Worm (Caenorhabditis elegans): ENCODE data around the gene aat-8.

- no peak for TF ChIP-seq dmd-4 (tag; optimal IDR thresholded peaks at IDR 0.05; ENCODE audit: borderline replicate concordance)
- no peak for TF ChIP-seq ztf-16 (tag; optimal IDR thresholded peaks at IDR 0.05)
- no peak for TF ChIP-seq nfya-1 (tag; optimal IDR thresholded peaks at IDR 0.05)
- no peak for TF ChIP-seq ceh-45 (GFP tag; IDR thresholded peaks at IDR 0.05)
- TF ChIP-seq ceh-22 (tag; optimal IDR thresholded peaks at IDR 0.05), result no peak
- no peak for TF ChIP-seq pha-4 (tag; optimal IDR thresholded peaks at IDR 0.05)
- TF ChIP-seq hlh-30 (tag; optimal IDR thresholded peaks at IDR 0.05; ENCODE audit: insufficient read depth), result no peak
- TF ChIP-seq K02D7.2 (tag; optimal IDR thresholded peaks at IDR 0.05), result no peak
- TF ChIP-seq ceh-19 (GFP tag; optimal IDR thresholded peaks at IDR 0.05), result no peak
- no peak for TF ChIP-seq ceh-30 (tag; optimal IDR thresholded peaks at IDR 0.05)
Observed at ce11 chrIV:3844004-3844403, 20.8 kb downstream of the aat-8 start.

Data from whole organism, late embryonic.